Worm (Caenorhabditis elegans): ENCODE results near the gene ric-4.
A peak's percentile ranks its signal among the peaks of the same experiment; 100 is the strongest.

The ric-4 gene

ce11 chrV:10230932-10231331 is 39.2 kb downstream of the ric-4 start, which contains the start of gene fipr-6:
fipr-6 (plus strand) TSS chrV:10231232.
- TF ChIP-seq skn-1 (tag; optimal IDR thresholded peaks at IDR 0.05) = no peak
- TF ChIP-seq elt-2 (tag; optimal IDR thresholded peaks at IDR 0.05) = no peak
- no peak for TF ChIP-seq unc-62 (GFP tag; optimal IDR thresholded peaks at IDR 0.05)

DNA sequence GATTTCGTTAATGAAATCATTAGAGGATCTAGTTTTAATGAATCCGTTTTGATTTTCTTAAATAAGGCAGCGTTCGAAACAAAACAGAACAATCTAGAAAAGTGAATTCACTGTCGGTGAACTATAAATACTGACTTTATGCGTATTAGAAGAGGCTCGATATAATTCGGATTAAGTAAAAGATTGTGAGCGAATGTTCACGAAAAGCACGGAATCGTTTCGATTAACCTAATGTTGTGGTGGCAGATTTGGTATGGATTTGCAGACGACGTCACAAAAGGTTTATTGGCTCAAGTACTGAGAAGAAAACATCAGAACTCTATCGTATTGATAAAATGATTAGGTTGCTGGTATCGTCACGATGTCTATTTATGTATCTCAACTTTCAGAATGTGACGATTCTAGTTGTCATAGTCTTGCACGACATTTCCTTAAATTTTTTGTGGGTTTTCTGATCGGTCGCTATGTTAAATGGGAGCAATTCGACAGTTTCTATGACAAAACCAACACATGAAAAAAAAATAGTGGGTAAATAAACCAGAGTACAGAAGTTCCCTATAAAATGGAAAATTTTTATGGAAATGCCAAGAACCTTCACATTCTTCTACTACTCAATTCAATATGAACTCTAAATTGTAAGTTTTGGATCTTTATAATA is 40.8 kb downstream of the ric-4 start, which contains the start of the genes pyt-1 and fipr-7:
Gene pyt-1 (minus strand): TSS at position 101 of the 658 bp plus-strand sequence.
Gene fipr-7 (plus strand): TSS at position 608 of the 658 bp plus-strand sequence.
- TF ChIP-seq dsc-1 (tag; optimal IDR thresholded peaks at IDR 0.05) (peak; percentile 61), nhr-77 (tag; optimal IDR thresholded peaks at IDR 0.05) (no peak)

- TF ChIP-seq dsc-1 (tag; optimal IDR thresholded peaks at IDR 0.05) (no peak), swsn-7 (tag; optimal IDR thresholded peaks at IDR 0.05) (no peak), egl-27 (tag; optimal IDR thresholded peaks at IDR 0.05) (no peak), lsy-2 (tag; optimal IDR thresholded peaks at IDR 0.05) (no peak), ceh-90 (tag; optimal IDR thresholded peaks at IDR 0.05) (no peak), lin-13 (GFP tag; optimal IDR thresholded peaks at IDR 0.05) (no peak), nhr-76 (tag; optimal IDR thresholded peaks at IDR 0.05) (no peak), hlh-4 (tag; optimal IDR thresholded peaks at IDR 0.05) (no peak), nhr-71 (tag; optimal IDR thresholded peaks at IDR 0.05) (no peak)
Measured at ce11 chrV:10228360-10228759, 41.8 kb downstream of the ric-4 start, which contains the start of gene fipr-4. fipr-4 (minus strand) TSS chrV:10228460.

DNA sequence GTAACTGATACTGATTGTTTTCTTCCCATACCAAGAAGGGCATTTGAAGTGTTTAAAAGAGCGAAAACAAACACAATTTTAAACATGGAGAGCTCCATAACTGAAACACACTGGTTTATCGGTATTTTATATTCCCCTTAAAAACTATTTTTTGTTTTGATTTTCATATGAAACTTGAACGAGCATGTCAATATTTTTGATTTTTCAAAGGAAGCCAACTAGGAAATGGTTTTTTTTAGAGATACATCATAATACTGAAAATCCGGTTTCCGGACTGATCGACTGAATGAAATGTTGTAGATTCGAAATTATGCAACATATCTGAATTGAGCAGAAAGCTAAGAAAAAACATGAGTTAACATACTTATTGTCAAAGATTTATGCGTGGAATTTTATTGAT is 42.8 kb downstream of the ric-4 start, which contains the start of gene ttr-19:
Gene ttr-19 (minus strand): TSS at position 101 of the 400 bp plus-strand sequence.
- TF ChIP-seq alr-1 (tag; optimal IDR thresholded peaks at IDR 0.05; ENCODE audit: borderline replicate concordance) (no peak), nhr-11 (tag; optimal IDR thresholded peaks at IDR 0.05) (no peak), ceh-90 (tag; optimal IDR thresholded peaks at IDR 0.05) (no peak), elt-2 (tag; optimal IDR thresholded peaks at IDR 0.05) (no peak)

DNA sequence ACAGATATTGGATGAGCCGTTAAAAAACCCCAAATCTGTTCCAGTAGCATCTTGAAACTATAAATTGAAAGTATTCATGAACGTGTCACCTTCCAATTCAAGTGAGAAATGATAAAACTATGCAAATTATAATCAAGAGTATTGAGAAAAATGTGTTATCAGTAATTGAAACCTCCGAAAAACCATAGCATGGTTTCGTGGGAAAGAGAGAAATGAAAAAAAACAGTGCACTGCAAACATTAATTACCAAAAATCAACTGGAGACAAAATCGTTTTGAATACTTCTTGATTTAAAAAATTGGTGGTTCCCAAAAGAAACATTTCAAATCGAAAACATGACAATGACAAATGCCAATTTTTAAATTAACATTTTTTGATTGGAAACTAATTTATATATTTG is 44.5 kb downstream of the ric-4 start, which contains the start of gene daf-36:
Gene daf-36 (minus strand): TSS at position 101 of the 400 bp plus-strand sequence.
- TF ChIP-seq efl-3 (GFP tag; optimal IDR thresholded peaks at IDR 0.05) = no peak

DNA sequence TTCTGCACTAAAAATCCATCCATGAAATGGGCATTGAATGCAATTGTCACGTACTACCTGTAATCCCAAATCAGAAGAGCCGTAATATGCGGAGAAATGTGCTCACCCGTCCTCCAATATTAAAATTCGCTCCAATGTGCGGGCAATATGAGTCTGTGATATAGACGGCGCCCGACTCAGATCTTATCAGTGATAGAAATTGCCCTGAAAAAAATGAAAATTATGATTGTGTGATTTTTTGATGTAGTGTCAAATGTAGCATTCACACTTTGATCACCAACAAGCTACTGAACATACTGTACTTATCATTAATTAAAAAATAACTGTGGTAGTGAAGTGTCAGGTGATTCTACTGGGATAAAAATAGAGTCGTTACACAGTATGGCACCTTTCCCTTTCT is 45.5 kb downstream of the ric-4 start:
- TF ChIP-seq fos-1 (tag; optimal IDR thresholded peaks at IDR 0.05) (no peak), elt-2 (tag; optimal IDR thresholded peaks at IDR 0.05) (peak; percentile 2)

DNA sequence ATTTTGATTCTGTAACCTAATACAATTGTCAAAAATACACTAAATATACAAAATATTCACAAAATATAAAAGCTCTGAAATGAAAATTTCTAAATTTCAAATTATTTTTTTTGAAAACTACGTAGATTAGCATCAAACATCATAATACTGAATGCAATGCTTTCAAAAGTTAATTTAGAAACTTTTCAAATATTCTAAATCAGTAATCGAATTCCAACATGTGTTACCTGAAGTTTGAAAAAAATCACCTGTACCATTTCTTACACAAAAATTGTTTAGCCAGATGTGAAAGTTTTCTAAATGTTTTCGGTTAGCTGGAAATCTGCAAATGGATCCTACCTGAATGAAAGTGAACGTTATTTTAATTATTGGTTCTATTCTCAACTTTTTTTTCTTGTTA is 48.1 kb downstream of the ric-4 start, which contains the start of gene C12D8.20:
Gene C12D8.20 (plus strand): TSS at position 301 of the 400 bp plus-strand sequence.
- TF ChIP-seq lsy-2 (tag; optimal IDR thresholded peaks at IDR 0.05) = no peak
- no peak for TF ChIP-seq ztf-4 (tag; optimal IDR thresholded peaks at IDR 0.05)
- TF ChIP-seq mep-1 (tag; optimal IDR thresholded peaks at IDR 0.05) = no peak
- TF ChIP-seq nhr-20 (tag; optimal IDR thresholded peaks at IDR 0.05) = no peak
- no peak for TF ChIP-seq jun-1 (tag; optimal IDR thresholded peaks at IDR 0.05)
- no peak for TF ChIP-seq pax-3 (tag; optimal IDR thresholded peaks at IDR 0.05)
- no peak for TF ChIP-seq fkh-8 (tag; optimal IDR thresholded peaks at IDR 0.05)
- no peak for TF ChIP-seq elt-3 (tag; optimal IDR thresholded peaks at IDR 0.05)
- TF ChIP-seq hpl-2 (GFP tag; optimal IDR thresholded peaks at IDR 0.05) = no peak
- no peak for TF ChIP-seq snpc-4 (tag; optimal IDR thresholded peaks at IDR 0.05)
- TF ChIP-seq nhr-28 (tag; optimal IDR thresholded peaks at IDR 0.05) = no peak
- TF ChIP-seq vab-15 (tag; optimal IDR thresholded peaks at IDR 0.05) = no peak
- TF ChIP-seq sptf-1 (tag; optimal IDR thresholded peaks at IDR 0.05) = no peak
- no peak for TF ChIP-seq zip-4 (GFP tag; optimal IDR thresholded peaks at IDR 0.05)
- TF ChIP-seq egl-13 (tag; optimal IDR thresholded peaks at IDR 0.05) = no peak
- no peak for TF ChIP-seq C16A3.4 (tag; optimal IDR thresholded peaks at IDR 0.05)
- TF ChIP-seq nhr-90 (tag; optimal IDR thresholded peaks at IDR 0.05; ENCODE audit: poor library complexity) = no peak
- TF ChIP-seq blmp-1 (tag; optimal IDR thresholded peaks at IDR 0.05) = no peak

Data from whole organism, L1 larva.